Worm (Caenorhabditis elegans) whole organism, late embryonic: Measurements from ENCODE around the gene H04D03.2.

Experiments used
- C08G9.2 ChIP-seq: sonication (generic microtip); optimal IDR thresholded peaks from 2 replicates; lab custom pipeline; 2016; ENCODE audit warnings: mild to moderate bottlenecking, missing genetic modification characterization, moderate library complexity, missing compliant biosample characterization
- F13H6.1 ChIP-seq: sonication (generic microtip); optimal IDR thresholded peaks from 2 replicates; lab custom pipeline; 2016; ENCODE audit warnings: missing genetic modification characterization, missing compliant biosample characterization
- K02D7.2 ChIP-seq: sonication (generic microtip); optimal IDR thresholded peaks from 2 replicates; lab custom pipeline; 2017; ENCODE audit warnings: mild to moderate bottlenecking, missing genetic modification characterization, missing compliant biosample characterization
- K09A11.1 ChIP-seq: sonication (generic microtip); optimal IDR thresholded peaks from 2 replicates; lab custom pipeline; 2017; ENCODE audit warnings: antibody characterized with exemption, mild to moderate bottlenecking, missing genetic modification characterization, missing compliant biosample characterization; ENCODE audit not compliant: insufficient read depth
- T23F11.4 ChIP-seq: fragments of 200-800 bp; sonication (Bioruptor generic); optimal IDR thresholded peaks from 2 replicates; lab custom pipeline; 2018; ENCODE audit warnings: mild to moderate bottlenecking, missing genetic modification characterization, missing compliant biosample characterization
- Y22D7AL.16 ChIP-seq: sonication (generic microtip); optimal IDR thresholded peaks from 2 replicates; lab custom pipeline; 2016; ENCODE audit warnings: missing genetic modification characterization, missing compliant biosample characterization
- ahr-1 ChIP-seq: sonication (generic microtip); optimal IDR thresholded peaks from 2 replicates; lab custom pipeline; 2016; ENCODE audit warnings: missing genetic modification characterization, missing compliant biosample characterization
- ama-1 ChIP-seq: fragments of 150-350 bp; optimal IDR thresholded peaks from 2 replicates; lab custom pipeline; 2014
- ceh-14 ChIP-seq: sonication (generic microtip); optimal IDR thresholded peaks from 2 replicates; lab custom pipeline; 2016; ENCODE audit warnings: missing genotype, missing genetic modification characterization, missing compliant biosample characterization
- ceh-19 ChIP-seq: fragments of 200-800 bp; sonication (Bioruptor generic); optimal IDR thresholded peaks from 2 replicates; lab custom pipeline; 2018; ENCODE audit warnings: mild to moderate bottlenecking, missing genetic modification characterization, missing compliant biosample characterization
- ceh-2 ChIP-seq: sonication (generic microtip); optimal IDR thresholded peaks from 2 replicates; lab custom pipeline; 2016; ENCODE audit warnings: missing genotype, missing genetic modification characterization, missing compliant biosample characterization
- ceh-22 ChIP-seq: sonication (generic microtip); optimal IDR thresholded peaks from 2 replicates; lab custom pipeline; 2017; ENCODE audit warnings: missing biosample characterization, missing genetic modification characterization
- ceh-24 ChIP-seq: sonication (generic microtip); optimal IDR thresholded peaks from 2 replicates; lab custom pipeline; 2016; ENCODE audit warnings: mild to moderate bottlenecking, missing genetic modification characterization, missing compliant biosample characterization
- ceh-31 ChIP-seq: sonication (generic microtip); optimal IDR thresholded peaks from 2 replicates; lab custom pipeline; 2016; ENCODE audit warnings: missing genetic modification characterization, missing compliant biosample characterization
- ceh-34 ChIP-seq: sonication (generic microtip); optimal IDR thresholded peaks from 2 replicates; lab custom pipeline; 2016; ENCODE audit warnings: mild to moderate bottlenecking, missing genetic modification characterization, missing compliant biosample characterization
- ceh-48 ChIP-seq: sonication (generic microtip); optimal IDR thresholded peaks from 2 replicates; lab custom pipeline; 2016; ENCODE audit warnings: missing genetic modification characterization, inconsistent platforms, missing compliant biosample characterization
- ceh-9 ChIP-seq: sonication (generic microtip); optimal IDR thresholded peaks from 2 replicates; lab custom pipeline; 2016; ENCODE audit warnings: mild to moderate bottlenecking, missing genetic modification characterization, inconsistent platforms, missing compliant biosample characterization
- che-1 ChIP-seq: sonication (generic microtip); optimal IDR thresholded peaks from 2 replicates; lab custom pipeline; 2016; ENCODE audit warnings: mild to moderate bottlenecking, missing genetic modification characterization, missing compliant biosample characterization
- dmd-4 ChIP-seq: sonication (generic microtip); optimal IDR thresholded peaks from 2 replicates; lab custom pipeline; 2016; ENCODE audit warnings: borderline replicate concordance, missing genetic modification characterization, missing compliant biosample characterization
- elt-2 ChIP-seq: sonication (generic microtip); optimal IDR thresholded peaks from 2 replicates; lab custom pipeline; 2016; ENCODE audit warnings: missing genetic modification reagents, missing genetic modification characterization, missing compliant biosample characterization
- elt-4 ChIP-seq: sonication (generic microtip); optimal IDR thresholded peaks from 2 replicates; lab custom pipeline; 2016; ENCODE audit warnings: missing genetic modification characterization, missing compliant biosample characterization
- eyg-1 ChIP-seq: sonication (generic microtip); optimal IDR thresholded peaks from 2 replicates; lab custom pipeline; 2016; ENCODE audit warnings: missing genotype, missing genetic modification characterization, missing compliant biosample characterization
- fax-1 ChIP-seq: sonication (generic microtip); optimal IDR thresholded peaks from 2 replicates; lab custom pipeline; 2016; ENCODE audit warnings: missing genotype, missing genetic modification characterization, missing compliant biosample characterization
- fkh-6 ChIP-seq: sonication (generic microtip); optimal IDR thresholded peaks from 2 replicates; lab custom pipeline; 2016; ENCODE audit warnings: missing genetic modification characterization, missing compliant biosample characterization
- gmeb-2 ChIP-seq: sonication (generic microtip); optimal IDR thresholded peaks from 2 replicates; lab custom pipeline; 2016; ENCODE audit warnings: missing genetic modification characterization, inconsistent platforms, missing compliant biosample characterization
- hlh-13 ChIP-seq: fragments of 200-800 bp; sonication (Bioruptor generic); optimal IDR thresholded peaks from 2 replicates; lab custom pipeline; 2018; ENCODE audit warnings: mild to moderate bottlenecking, missing genetic modification characterization, missing compliant biosample characterization
- hlh-15 ChIP-seq: sonication (generic microtip); optimal IDR thresholded peaks from 2 replicates; lab custom pipeline; 2016; ENCODE audit warnings: missing genetic modification characterization, missing compliant biosample characterization
- hlh-30 ChIP-seq: sonication (generic microtip); optimal IDR thresholded peaks from 2 replicates; lab custom pipeline; 2017; ENCODE audit warnings: antibody characterized with exemption, missing genetic modification characterization, missing compliant biosample characterization; ENCODE audit not compliant: insufficient read depth
- hlh-6 ChIP-seq: sonication (generic microtip); optimal IDR thresholded peaks from 2 replicates; lab custom pipeline; 2016; ENCODE audit warnings: missing genotype, missing genetic modification characterization, missing compliant biosample characterization
- lim-6 ChIP-seq: sonication (generic microtip); optimal IDR thresholded peaks from 2 replicates; lab custom pipeline; 2016; ENCODE audit warnings: missing genetic modification characterization, missing compliant biosample characterization
- madf-2 ChIP-seq: sonication (generic microtip); optimal IDR thresholded peaks from 2 replicates; lab custom pipeline; 2017; ENCODE audit warnings: missing genetic modification characterization, missing compliant biosample characterization
- mec-3 ChIP-seq: sonication (generic microtip); optimal IDR thresholded peaks from 2 replicates; lab custom pipeline; 2016; ENCODE audit warnings: borderline replicate concordance, missing genetic modification characterization, missing compliant biosample characterization
- nfya-1 ChIP-seq: sonication (generic microtip); optimal IDR thresholded peaks from 2 replicates; lab custom pipeline; 2017; ENCODE audit warnings: missing genetic modification characterization, mild to moderate bottlenecking, missing compliant biosample characterization, antibody characterized with exemption, moderate library complexity
- odd-2 ChIP-seq: sonication (generic microtip); optimal IDR thresholded peaks from 2 replicates; lab custom pipeline; 2017; ENCODE audit warnings: antibody characterized with exemption, mild to moderate bottlenecking, missing genetic modification characterization, missing compliant biosample characterization
- pat-9 ChIP-seq: fragments of 200-800 bp; sonication (Bioruptor generic); optimal IDR thresholded peaks from 2 replicates; lab custom pipeline; 2018; ENCODE audit warnings: mild to moderate bottlenecking, missing genetic modification characterization, moderate library complexity, missing compliant biosample characterization
- pax-1 ChIP-seq: fragments of 150-350 bp; optimal IDR thresholded peaks from 2 replicates; lab custom pipeline; 2014; ENCODE audit warnings: missing biosample characterization, missing genetic modification characterization
- pha-2 ChIP-seq: sonication (generic microtip); optimal IDR thresholded peaks from 2 replicates; lab custom pipeline; 2017; ENCODE audit warnings: mild to moderate bottlenecking, missing genetic modification characterization, missing compliant biosample characterization
- pha-4 ChIP-seq: fragments of 150-350 bp; optimal IDR thresholded peaks from 2 replicates; lab custom pipeline; 2018; ENCODE audit warnings: missing biosample characterization, missing genetic modification reagents, missing genetic modification characterization
- pqm-1 ChIP-seq: sonication (generic microtip); optimal IDR thresholded peaks from 2 replicates; lab custom pipeline; 2016; ENCODE audit warnings: missing genetic modification characterization, missing compliant biosample characterization
- pros-1 ChIP-seq: fragments of 150-350 bp; optimal IDR thresholded peaks from 2 replicates; lab custom pipeline; 2014; ENCODE audit warnings: missing biosample characterization, missing genetic modification reagents, missing genetic modification characterization
- ref-2 ChIP-seq: sonication (generic microtip); optimal IDR thresholded peaks from 2 replicates; lab custom pipeline; 2016; ENCODE audit warnings: missing genetic modification characterization, missing compliant biosample characterization
- rnt-1 ChIP-seq: sonication (generic microtip); optimal IDR thresholded peaks from 2 replicates; lab custom pipeline; 2016; ENCODE audit warnings: missing genetic modification characterization, missing compliant biosample characterization
- sox-4 ChIP-seq: sonication (generic microtip); optimal IDR thresholded peaks from 2 replicates; lab custom pipeline; 2017; ENCODE audit warnings: mild to moderate bottlenecking, missing genetic modification characterization, inconsistent platforms, missing compliant biosample characterization
- tbx-7 ChIP-seq: sonication (generic microtip); optimal IDR thresholded peaks from 2 replicates; lab custom pipeline; 2016; ENCODE audit warnings: missing genotype, missing genetic modification characterization, missing compliant biosample characterization
- ttx-3 ChIP-seq: sonication (generic microtip); optimal IDR thresholded peaks from 2 replicates; lab custom pipeline; 2016; ENCODE audit warnings: missing genetic modification reagents, missing genetic modification characterization, missing compliant biosample characterization
- unc-3 ChIP-seq, 2 experiments: fragments of 200-800 bp in 1 of 2; sonication (Bioruptor generic) in 1 of 2; sonication (generic microtip) in 1 of 2; conservative IDR thresholded peaks in 1 of 2; optimal IDR thresholded peaks in 1 of 2; 2 replicates each; pipeline versions ENCODE4 v1.3.6 to Lab custom; 2016 to 2022; ENCODE audit warnings: missing compliant biosample characterization in 2 of 2, missing genetic modification characterization in 2 of 2, missing genetic modification reagents in 1 of 2
- unc-42 ChIP-seq: sonication (generic microtip); optimal IDR thresholded peaks from 2 replicates; lab custom pipeline; 2016; ENCODE audit warnings: missing genotype, missing genetic modification characterization, missing compliant biosample characterization
- unc-55 ChIP-seq: sonication (generic microtip); optimal IDR thresholded peaks from 2 replicates; lab custom pipeline; 2017; ENCODE audit warnings: missing biosample characterization, missing genetic modification reagents, missing genetic modification characterization
- unc-86 ChIP-seq: sonication (generic microtip); optimal IDR thresholded peaks from 2 replicates; lab custom pipeline; 2016; ENCODE audit warnings: missing genetic modification characterization, missing compliant biosample characterization
- zip-5 ChIP-seq: sonication (generic microtip); optimal IDR thresholded peaks from 2 replicates; lab custom pipeline; 2016; ENCODE audit warnings: missing genetic modification characterization, missing compliant biosample characterization
- ztf-16 ChIP-seq: sonication (generic microtip); optimal IDR thresholded peaks from 2 replicates; lab custom pipeline; 2017; ENCODE audit warnings: missing genetic modification characterization, missing compliant biosample characterization

H04D03.2 gene

ce11 chrIII:10415822-10416221, 26.4 kb downstream of the H04D03.2 start, which contains the start of gene ymel-1:
Gene ymel-1 (plus strand): TSS chrIII:10416139.
- TF ChIP-seq nfya-1 (tag; lab: Kevin White, UChicago) (no peak), ama-1 (peak; percentile 49), elt-2 (peak; percentile 34)

ce11 chrIII:10407198-10407663, 35.0 kb downstream of the H04D03.2 start, which contains the start of gene hat-1:
Gene hat-1 (minus strand): TSS chrIII:10407248.
- TF ChIP-seq odd-2 (tag; lab: Kevin White, UChicago) (no peak), pha-4 (no peak), hlh-6 (tag; lab: Kevin White, UChicago) (no peak), ceh-24 (tag; lab: Kevin White, UChicago) (no peak), madf-2 (no peak), pat-9 (tag; lab: Kevin White, UChicago) (no peak), hlh-30 (tag; lab: Kevin White, UChicago) (peak; percentile 4), T23F11.4 (GFP tag; lab: Kevin White, UChicago) (no peak), ceh-34 (tag; lab: Kevin White, UChicago) (peak; percentile 45), ceh-22 (no peak), unc-86 (tag; lab: Kevin White, UChicago) (no peak), eyg-1 (no peak), pha-2 (tag; lab: Kevin White, UChicago) (no peak), pax-1 (tag; lab: Kevin White, UChicago) (peak; percentile 75), sox-4 (tag; lab: Kevin White, UChicago) (no peak), ceh-2 (tag; lab: Kevin White, UChicago) (no peak), rnt-1 (tag; lab: Kevin White, UChicago) (peak; percentile 26), ceh-19 (GFP tag; lab: Kevin White, UChicago) (no peak), ttx-3 (tag; lab: Kevin White, UChicago) (no peak), ceh-48 (tag; lab: Kevin White, UChicago) (no peak), unc-42 (tag; lab: Kevin White, UChicago) (peak; percentile 66), gmeb-2 (tag; lab: Kevin White, UChicago) (no peak), ztf-16 (tag; lab: Kevin White, UChicago) (no peak), elt-2 (no peak), pros-1 (no peak), dmd-4 (tag; lab: Kevin White, UChicago) (no peak), unc-55 (peak; percentile 55), unc-3 (GFP tag; conservative IDR thresholded peaks at IDR 0.05; lab: Robert Waterston, UW) (no peak), unc-3 (tag; optimal IDR thresholded peaks at IDR 0.05; lab: Kevin White, UChicago) (no peak), mec-3 (no peak), ref-2 (tag; lab: Kevin White, UChicago) (no peak), K02D7.2 (tag; lab: Kevin White, UChicago) (no peak), zip-5 (tag; lab: Kevin White, UChicago) (no peak), ceh-31 (peak; percentile 66), ceh-9 (no peak), pqm-1 (no peak), hlh-15 (tag; lab: Kevin White, UChicago) (no peak), fax-1 (tag; lab: Kevin White, UChicago) (no peak), tbx-7 (tag; lab: Kevin White, UChicago) (no peak), K09A11.1 (tag; lab: Kevin White, UChicago) (no peak), C08G9.2 (tag; lab: Kevin White, UChicago) (no peak), lim-6 (tag; lab: Kevin White, UChicago) (no peak), ahr-1 (tag; lab: Kevin White, UChicago) (no peak), fkh-6 (tag; lab: Kevin White, UChicago) (no peak), elt-4 (tag; lab: Kevin White, UChicago) (no peak), Y22D7AL.16 (tag; lab: Kevin White, UChicago) (peak; percentile 36), ceh-14 (tag; lab: Kevin White, UChicago) (no peak), F13H6.1 (tag; lab: Kevin White, UChicago) (no peak), che-1 (tag; lab: Kevin White, UChicago) (no peak), hlh-13 (GFP tag; lab: Kevin White, UChicago) (no peak)
